Fruit fly (Drosophila melanogaster): ENCODE data around the gene Acp62F.

DNA sequence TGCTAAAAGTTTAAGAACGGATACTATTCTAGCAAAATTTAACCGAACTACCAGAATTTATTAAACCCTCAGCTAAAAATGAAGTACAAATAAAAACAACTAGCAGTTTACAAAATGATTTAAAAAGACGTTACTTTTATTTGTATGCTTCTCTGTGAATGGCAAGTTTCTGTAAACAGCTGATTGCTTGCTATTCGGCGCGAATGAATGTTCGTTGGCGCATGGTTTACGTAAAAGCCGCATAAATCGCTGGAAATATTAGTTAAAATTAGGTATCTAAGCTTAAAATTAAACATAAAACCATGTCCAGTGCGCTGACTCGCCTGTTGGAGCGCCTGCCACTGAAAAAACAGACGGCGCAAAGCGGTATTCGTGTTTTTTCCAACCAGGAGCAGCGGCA lies 41.2 kb downstream of the Acp62F start, which contains the start of gene mRpS35:
- TF ChIP-seq CG11902 (GFP tag; optimal IDR thresholded peaks at IDR 0.05) (no peak), dac (GFP tag; optimal IDR thresholded peaks at IDR 0.05) (no peak), CG6276 (GFP tag; optimal IDR thresholded peaks at IDR 0.05) (no peak), dsx (GFP tag; optimal IDR thresholded peaks at IDR 0.05; ENCODE audit: poor library complexity, severe bottlenecking) (no peak), CG6854 (GFP tag; optimal IDR thresholded peaks at IDR 0.05) (no peak)
